Fruit fly (Drosophila melanogaster) whole organism, embryonic: Measurements from ENCODE around the gene CG31800.

Source experiments
- Aef1 ChIP-seq: fragments of 200-800 bp; sonication (Bioruptor generic); IDR thresholded peaks from 3 replicates; pipeline ENCODE4 v1.3.6; 2022; ENCODE audit warnings: missing biosample characterization, missing genetic modification characterization
- Asciz ChIP-seq: fragments of 200-800 bp; sonication (Bioruptor generic); optimal IDR thresholded peaks from 2 replicates; lab custom pipeline; 2017; ENCODE audit warnings: missing biosample characterization, mild to moderate bottlenecking, missing genetic modification characterization, missing genetic modification reagents
- CG11398 ChIP-seq: fragments of 200-800 bp; sonication (Bioruptor generic); optimal IDR thresholded peaks from 2 replicates; lab custom pipeline; 2016; ENCODE audit warnings: missing biosample characterization, missing genetic modification characterization
- CG11696 ChIP-seq: fragments of 200-800 bp; sonication (Bioruptor generic); IDR thresholded peaks from 2 replicates; pipeline ENCODE4 v1.3.6; 2022; ENCODE audit warnings: missing biosample characterization, missing genetic modification characterization
- CG13624 ChIP-seq: fragments of 200-800 bp; sonication (Bioruptor generic); optimal IDR thresholded peaks from 2 replicates; lab custom pipeline; 2016; ENCODE audit warnings: missing biosample characterization, missing genetic modification characterization
- CG13775 ChIP-seq: fragments of 200-800 bp; sonication (Bioruptor generic); optimal IDR thresholded peaks from 3 replicates; lab custom pipeline; 2017; ENCODE audit warnings: missing biosample characterization, mild to moderate bottlenecking, missing genetic modification characterization
- CG2129 ChIP-seq: fragments of 200-800 bp; sonication (Bioruptor generic); IDR thresholded peaks from 2 replicates; pipeline ENCODE4 v1.3.6; 2022; ENCODE audit warnings: missing biosample characterization, missing genetic modification characterization; ENCODE audit not compliant: partially characterized antibody
- CG31388 ChIP-seq: fragments of 200-800 bp; sonication (Bioruptor generic); optimal IDR thresholded peaks from 2 replicates; lab custom pipeline; 2016; ENCODE audit warnings: missing biosample characterization, missing genetic modification characterization
- CG34422 ChIP-seq: fragments of 200-800 bp; sonication (Bioruptor generic); IDR thresholded peaks from 3 replicates; pipeline ENCODE4 v1.3.6; 2022; ENCODE audit warnings: missing biosample characterization, missing genetic modification characterization
- CG5180 ChIP-seq: fragments of 200-800 bp; sonication (Bioruptor generic); optimal IDR thresholded peaks from 3 replicates; lab custom pipeline; 2017; ENCODE audit warnings: missing biosample characterization, missing genetic modification characterization, mild to moderate bottlenecking, moderate library complexity, missing genetic modification reagents
- CG6254 ChIP-seq: fragments of 200-800 bp; sonication (Bioruptor generic); optimal IDR thresholded peaks from 3 replicates; lab custom pipeline; 2017; ENCODE audit warnings: mild to moderate bottlenecking, missing biosample characterization, missing genetic modification reagents, missing genetic modification characterization
- CG6765 ChIP-seq: fragments of 200-800 bp; sonication (Bioruptor generic); optimal IDR thresholded peaks from 3 replicates; lab custom pipeline; 2017; ENCODE audit warnings: missing biosample characterization, mild to moderate bottlenecking, missing genetic modification characterization
- CG9215 ChIP-seq: fragments of 200-800 bp; sonication (Bioruptor generic); IDR thresholded peaks from 2 replicates; pipeline ENCODE4 v1.3.6; 2022; ENCODE audit warnings: missing biosample characterization, missing genetic modification characterization
- CG9437 ChIP-seq: fragments of 200-800 bp; sonication (Bioruptor generic); optimal IDR thresholded peaks from 2 replicates; lab custom pipeline; 2018; ENCODE audit warnings: missing biosample characterization, mild to moderate bottlenecking, missing genetic modification characterization
- CTCF ChIP-seq: fragments of 200-800 bp; sonication (Bioruptor generic); optimal IDR thresholded peaks from 2 replicates; lab custom pipeline; 2017; ENCODE audit warnings: missing biosample characterization, mild to moderate bottlenecking, missing genetic modification characterization, moderate library complexity
- Deaf1 ChIP-seq: fragments of 200-800 bp; optimal IDR thresholded peaks from 3 replicates; lab custom pipeline; 2019; ENCODE audit warnings: missing biosample characterization, mild to moderate bottlenecking, missing genetic modification characterization, moderate library complexity
- Dll ChIP-seq: fragments of 200-800 bp; sonication (Bioruptor generic); IDR thresholded peaks from 4 replicates; pipeline ENCODE4 v1.3.6; 2022; ENCODE audit warnings: missing biosample characterization, missing genetic modification characterization; ENCODE audit not compliant: partially characterized antibody
- Dref ChIP-seq: fragments of 200-800 bp; sonication (Bioruptor generic); IDR thresholded peaks from 2 replicates; pipeline ENCODE4 v1.3.6; 2022; ENCODE audit warnings: missing biosample characterization, missing genetic modification characterization
- Hey ChIP-seq: fragments of 200-800 bp; sonication (Bioruptor generic); optimal IDR thresholded peaks from 3 replicates; lab custom pipeline; 2018; ENCODE audit warnings: missing biosample characterization, mild to moderate bottlenecking, missing genetic modification characterization
- HmgZ ChIP-seq: fragments of 200-800 bp; sonication (Bioruptor generic); optimal IDR thresholded peaks from 2 replicates; lab custom pipeline; 2018; ENCODE audit warnings: missing biosample characterization, mild to moderate bottlenecking, missing genetic modification characterization
- Kr ChIP-seq: fragments of 200-800 bp; sonication (Bioruptor generic); optimal IDR thresholded peaks from 2 replicates; lab custom pipeline; 2017; ENCODE audit warnings: missing biosample characterization, mild to moderate bottlenecking, missing genetic modification characterization
- MESR4 ChIP-seq: fragments of 200-800 bp; sonication (Bioruptor generic); optimal IDR thresholded peaks from 2 replicates; lab custom pipeline; 2018; ENCODE audit warnings: missing biosample characterization, mild to moderate bottlenecking, missing genetic modification characterization, moderate library complexity
- MTF-1 ChIP-seq: fragments of 200-800 bp; sonication (Bioruptor generic); optimal IDR thresholded peaks from 2 replicates; lab custom pipeline; 2018; ENCODE audit warnings: missing biosample characterization, mild to moderate bottlenecking, missing genetic modification characterization, borderline replicate concordance
- Med ChIP-seq: fragments of 200-800 bp; sonication (Bioruptor generic); peaks from one replicate; lab custom pipeline; 2016; ENCODE audit warnings: missing biosample characterization, missing genetic modification characterization, mild to moderate bottlenecking, inconsistent platforms, moderate library complexity
- Mrtf ChIP-seq: fragments of 200-800 bp; sonication (Bioruptor generic); IDR thresholded peaks from 3 replicates; pipeline ENCODE4 v1.3.6; 2022; ENCODE audit warnings: missing biosample characterization, missing genetic modification characterization
- NC2α ChIP-seq: fragments of 200-800 bp; sonication (Bioruptor generic); optimal IDR thresholded peaks from 2 replicates; lab custom pipeline; 2016; ENCODE audit warnings: missing biosample characterization, missing genetic modification characterization
- NC2β ChIP-seq: fragments of 200-800 bp; sonication (Bioruptor generic); optimal IDR thresholded peaks from 2 replicates; lab custom pipeline; 2016; ENCODE audit warnings: missing biosample characterization, missing genetic modification characterization
- NfI ChIP-seq: fragments of 200-800 bp; sonication (Bioruptor generic); optimal IDR thresholded peaks from 3 replicates; lab custom pipeline; 2018; ENCODE audit warnings: missing biosample characterization, mild to moderate bottlenecking, missing genetic modification characterization, moderate library complexity
- Oli ChIP-seq: fragments of 200-800 bp; sonication (Bioruptor generic); optimal IDR thresholded peaks from 2 replicates; lab custom pipeline; 2018; ENCODE audit warnings: missing biosample characterization, mild to moderate bottlenecking, missing genetic modification characterization, moderate library complexity
- Opbp ChIP-seq: fragments of 200-800 bp; sonication (Bioruptor generic); IDR thresholded peaks from 3 replicates; pipeline ENCODE4 v1.3.6; 2022; ENCODE audit warnings: missing biosample characterization, missing genetic modification characterization; ENCODE audit not compliant: partially characterized antibody
- Usf ChIP-seq: fragments of 200-800 bp; sonication (Bioruptor generic); optimal IDR thresholded peaks from 2 replicates; lab custom pipeline; 2017; ENCODE audit warnings: missing genotype, missing biosample characterization, missing genetic modification characterization
- abd-A ChIP-seq: fragments of 200-800 bp; sonication (Bioruptor generic); optimal IDR thresholded peaks from 3 replicates; lab custom pipeline; 2019; ENCODE audit warnings: missing biosample characterization, mild to moderate bottlenecking, missing genetic modification characterization, moderate library complexity
- ase ChIP-seq: fragments of 200-800 bp; sonication (Bioruptor generic); IDR thresholded peaks from 3 replicates; pipeline ENCODE4 v1.3.6; 2022; ENCODE audit warnings: missing biosample characterization, missing genetic modification characterization
- ash1 ChIP-seq: fragments of 200-800 bp; sonication (Bioruptor generic); optimal IDR thresholded peaks from 2 replicates; lab custom pipeline; 2018; ENCODE audit warnings: missing biosample characterization, mild to moderate bottlenecking, missing genetic modification characterization
- cas ChIP-seq: fragments of 200-800 bp; sonication (Bioruptor generic); IDR thresholded peaks from 2 replicates; pipeline ENCODE4 v1.3.6; 2022; ENCODE audit warnings: missing biosample characterization, missing genetic modification characterization
- cato ChIP-seq: fragments of 200-800 bp; sonication (Bioruptor generic); optimal IDR thresholded peaks from 2 replicates; lab custom pipeline; 2016; ENCODE audit warnings: missing biosample characterization, missing genetic modification characterization, borderline replicate concordance
- caup ChIP-seq: fragments of 200-800 bp; sonication (Bioruptor generic); optimal IDR thresholded peaks from 3 replicates; lab custom pipeline; 2017; ENCODE audit warnings: missing biosample characterization, mild to moderate bottlenecking, missing genetic modification characterization, moderate library complexity; ENCODE audit not compliant: severe bottlenecking
- crc ChIP-seq: fragments of 200-800 bp; sonication (Bioruptor generic); optimal IDR thresholded peaks from 2 replicates; lab custom pipeline; 2016; ENCODE audit warnings: missing biosample characterization, missing genetic modification characterization
- dm ChIP-seq: fragments of 200-800 bp; sonication (Bioruptor generic); optimal IDR thresholded peaks from 3 replicates; lab custom pipeline; 2016; ENCODE audit warnings: missing biosample characterization, missing genetic modification characterization
- grn ChIP-seq: fragments of 200-800 bp; sonication (Bioruptor generic); optimal IDR thresholded peaks from 3 replicates; lab custom pipeline; 2017; ENCODE audit warnings: missing biosample characterization, missing genetic modification characterization
- pzg ChIP-seq: fragments of 200-800 bp; sonication (Bioruptor generic); optimal IDR thresholded peaks from 3 replicates; lab custom pipeline; 2018; ENCODE audit warnings: missing biosample characterization, mild to moderate bottlenecking, missing genetic modification characterization, moderate library complexity
- rib ChIP-seq: fragments of 200-800 bp; sonication (Bioruptor generic); IDR thresholded peaks from 2 replicates; pipeline ENCODE4 v1.3.6; 2022; ENCODE audit warnings: missing biosample characterization, missing genetic modification characterization
- sc ChIP-seq, 3 experiments: fragments of >200 bp in 2 of 3; fragments of 200-800 bp in 1 of 3; sonication (Bioruptor generic) in 1 of 3; optimal IDR thresholded peaks; 2 replicates in 2 of 3; 3 replicates in 1 of 3; lab custom pipeline; 2017; ENCODE audit warnings: mild to moderate bottlenecking in 1 of 3, missing biosample characterization in 1 of 3, missing genetic modification characterization in 1 of 3, missing genetic modification reagents in 1 of 3
- schlank ChIP-seq: fragments of 200-800 bp; sonication (Bioruptor generic); optimal IDR thresholded peaks from 2 replicates; lab custom pipeline; 2018; ENCODE audit warnings: missing biosample characterization, mild to moderate bottlenecking, missing genetic modification characterization
- seq ChIP-seq: fragments of 200-800 bp; sonication (Bioruptor generic); IDR thresholded peaks from 2 replicates; pipeline ENCODE4 v1.3.6; 2022; ENCODE audit warnings: missing biosample characterization, missing genetic modification characterization
- slbo ChIP-seq: fragments of 200-800 bp; sonication (Bioruptor generic); IDR thresholded peaks from 2 replicates; pipeline ENCODE4 v1.3.6; 2022; ENCODE audit warnings: missing biosample characterization, missing genetic modification characterization
- stwl ChIP-seq: fragments of 200-800 bp; sonication (Bioruptor generic); optimal IDR thresholded peaks from 3 replicates; lab custom pipeline; 2018; ENCODE audit warnings: missing biosample characterization, mild to moderate bottlenecking, missing genetic modification characterization, moderate library complexity
- toy ChIP-seq: fragments of 200-800 bp; sonication (Bioruptor generic); IDR thresholded peaks from 2 replicates; pipeline ENCODE4 v1.3.6; 2022; ENCODE audit warnings: missing biosample characterization, missing genetic modification characterization
- unpg ChIP-seq: fragments of 200-800 bp; sonication (Bioruptor generic); optimal IDR thresholded peaks from 3 replicates; lab custom pipeline; 2018; ENCODE audit warnings: missing biosample characterization, mild to moderate bottlenecking, missing genetic modification characterization, moderate library complexity
- vnd ChIP-seq: fragments of 200-800 bp; sonication (Bioruptor generic); IDR thresholded peaks from 3 replicates; pipeline ENCODE4 v1.3.6; 2022; ENCODE audit warnings: missing biosample characterization, missing genetic modification characterization; ENCODE audit not compliant: partially characterized antibody

The CG31800 gene

DNA sequence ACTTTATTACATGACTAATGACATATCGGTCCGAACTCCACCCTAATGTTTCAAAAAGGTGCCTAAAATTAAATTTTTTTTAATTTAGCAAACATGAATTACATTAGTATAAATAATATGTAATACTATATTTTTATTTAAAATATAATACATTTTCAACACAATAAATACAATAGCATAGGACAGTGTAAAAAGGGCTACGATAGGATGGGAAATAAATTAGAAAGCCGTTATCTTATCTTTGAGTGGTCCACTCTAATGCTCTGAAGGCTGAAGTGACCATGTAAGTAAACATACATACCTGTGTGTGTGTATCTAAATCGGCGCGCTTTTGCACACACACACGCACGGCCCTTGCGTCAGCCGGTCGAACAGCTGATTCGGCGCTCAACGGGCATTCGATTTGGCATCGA, 31.4 kb downstream of the CG31800 start, which contains the start of gene CG31793 (continued):
- TF ChIP-seq CG34422 (GFP tag; lab: Robert Waterston, UW), result peak; percentile 42; the same call in 1 of the 3 replicates
- no peak for TF ChIP-seq crc (GFP tag; lab: Kevin White, UChicago)
- TF ChIP-seq cas (GFP tag; lab: Robert Waterston, UW), result 0 out of 2 replicates have a peak, but pooled peaks have one; percentile 38
- TF ChIP-seq caup (GFP tag; lab: Kevin White, UChicago), result peak; percentile 55
- TF ChIP-seq CG11696, result 0 out of 2 replicates have a peak, but pooled peaks have one; percentile 27
- TF ChIP-seq HmgZ (tag; lab: Kevin White, UChicago), result peak; percentile 53
- no peak for TF ChIP-seq MTF-1
- TF ChIP-seq CG2129 (GFP tag; lab: Robert Waterston, UW), result no peak
- TF ChIP-seq CG6254 (GFP tag; lab: Kevin White, UChicago), result no peak
- TF ChIP-seq vnd (GFP tag; lab: Robert Waterston, UW), result 0 out of 3 replicates have a peak, but pooled peaks have one; percentile 42
- peak; percentile 12 for TF ChIP-seq pzg (GFP tag; lab: Kevin White, UChicago)
- peak; percentile 13 for TF ChIP-seq CG6765 (GFP tag; lab: Kevin White, UChicago)
- no peak for TF ChIP-seq Usf (GFP tag; lab: Kevin White, UChicago)
- TF ChIP-seq NC2β (GFP tag; lab: Kevin White, UChicago), result no peak
- TF ChIP-seq CG13775 (GFP tag; lab: Kevin White, UChicago), result peak; percentile 46
- TF ChIP-seq CG31388 (GFP tag; lab: Kevin White, UChicago), result no peak
- no peak for TF ChIP-seq Opbp (GFP tag; lab: Robert Waterston, UW)
- no peak for TF ChIP-seq Dll (GFP tag; lab: Robert Waterston, UW)
- no peak for TF ChIP-seq NC2α
- peak; percentile 23 for TF ChIP-seq Oli (tag; lab: Kevin White, UChicago)
- TF ChIP-seq Asciz (GFP tag; lab: Kevin White, UChicago), result peak; percentile 39
- TF ChIP-seq ash1, result no peak
- TF ChIP-seq slbo (GFP tag; lab: Robert Waterston, UW), result peak; percentile 47; the same call in 1 of the 2 replicates
- peak; percentile 84 for TF ChIP-seq Med (GFP tag; lab: Kevin White, UChicago)
- TF ChIP-seq grn (GFP tag; lab: Kevin White, UChicago), result no peak
- TF ChIP-seq CG13624 (GFP tag; lab: Kevin White, UChicago), result peak; percentile 2
- no peak for TF ChIP-seq stwl (tag; lab: Kevin White, UChicago)
- no peak for TF ChIP-seq abd-A (tag; lab: Kevin White, UChicago)
- TF ChIP-seq Deaf1 (tag; lab: Kevin White, UChicago), result peak; percentile 42
- TF ChIP-seq CTCF, result no peak
- no peak for TF ChIP-seq toy (GFP tag; lab: Robert Waterston, UW)
- no peak for TF ChIP-seq dm
- TF ChIP-seq CG9437 (GFP tag; lab: Kevin White, UChicago), result peak; percentile 40
- peak; percentile 49; the same call in 1 of the 2 replicates for TF ChIP-seq rib (GFP tag; lab: Robert Waterston, UW)
- TF ChIP-seq cato (GFP tag; lab: Kevin White, UChicago), result no peak
- no peak for TF ChIP-seq CG9215 (GFP tag; lab: Robert Waterston, UW)
- no peak for TF ChIP-seq sc (optimal IDR thresholded peaks at IDR 0.05; lab: Kevin White, UChicago)
- no peak for TF ChIP-seq sc (GFP tag; optimal IDR thresholded peaks at IDR 0.05; lab: Kevin White, UChicago)
- TF ChIP-seq Aef1, result 0 out of 3 replicates have a peak, but pooled peaks have one; percentile 16
- TF ChIP-seq ase (GFP tag; lab: Robert Waterston, UW), result 0 out of 3 replicates have a peak, but pooled peaks have one; percentile 20
- TF ChIP-seq MESR4 (GFP tag; lab: Kevin White, UChicago), result no peak
- TF ChIP-seq Kr, result no peak
- no peak for TF ChIP-seq Hey
- TF ChIP-seq seq (GFP tag; lab: Robert Waterston, UW), result no peak
- TF ChIP-seq Mrtf, result no peak
- TF ChIP-seq schlank (tag; lab: Kevin White, UChicago), result no peak
- TF ChIP-seq unpg (GFP tag; lab: Kevin White, UChicago), result peak; percentile 70
- TF ChIP-seq CG5180 (GFP tag; lab: Kevin White, UChicago), result no peak
- no peak for TF ChIP-seq Dref (GFP tag; lab: Robert Waterston, UW)
- peak; percentile 58 for TF ChIP-seq NfI (GFP tag; lab: Kevin White, UChicago)
- TF ChIP-seq CG11398 (GFP tag; lab: Kevin White, UChicago), result no peak
